Worm (Caenorhabditis elegans) whole organism, L1 larva: ENCODE measurements around the gene D1044.6.
A peak's percentile ranks its signal among the peaks of the same experiment; 100 is the strongest.

ENCODE experiments used
- C04F5.9 ChIP-seq: sonication (generic microtip); optimal IDR thresholded peaks from 2 replicates; lab custom pipeline; 2016; ENCODE audit warnings: missing genetic modification characterization, missing compliant biosample characterization
- C16A3.4 ChIP-seq: fragments of 150-350 bp; optimal IDR thresholded peaks from 2 replicates; lab custom pipeline; 2014; ENCODE audit warnings: missing biosample characterization, missing genetic modification characterization
- Y116A8C.19 ChIP-seq: sonication (generic microtip); optimal IDR thresholded peaks from 2 replicates; lab custom pipeline; 2016; ENCODE audit warnings: missing compliant biosample characterization, missing genetic modification characterization, borderline replicate concordance
- aly-2 ChIP-seq: fragments of 150-350 bp; optimal IDR thresholded peaks from 2 replicates; lab custom pipeline; 2014; ENCODE audit warnings: missing biosample characterization, missing genetic modification characterization
- blmp-1 ChIP-seq: fragments of 150-350 bp; optimal IDR thresholded peaks from 2 replicates; lab custom pipeline; 2014; ENCODE audit warnings: missing biosample characterization, missing genetic modification characterization
- ceh-63 ChIP-seq: fragments of 200-800 bp; sonication (Bioruptor generic); optimal IDR thresholded peaks from 2 replicates; lab custom pipeline; 2018; ENCODE audit warnings: mild to moderate bottlenecking, missing genetic modification characterization, missing compliant biosample characterization
- dpl-1 ChIP-seq, 3 experiments: fragments of 150-350 bp in 2 of 3; sonication (generic microtip) in 1 of 3; optimal IDR thresholded peaks; 2 replicates each; lab custom pipeline; 2014 to 2017; ENCODE audit warnings: missing biosample characterization in 3 of 3, missing genetic modification characterization in 3 of 3, missing genetic modification reagents in 3 of 3
- dsc-1 ChIP-seq: sonication (generic microtip); optimal IDR thresholded peaks from 2 replicates; lab custom pipeline; 2016; ENCODE audit warnings: mild to moderate bottlenecking, missing genetic modification characterization, missing compliant biosample characterization
- efl-1 ChIP-seq, 4 experiments: fragments of 150-350 bp; optimal IDR thresholded peaks in 3 of 4; peaks in 1 of 4; 1 replicate in 1 of 4; 2 replicates in 3 of 4; lab custom pipeline; 2014; ENCODE audit warnings: missing biosample characterization in 2 of 4, missing genetic modification characterization in 2 of 4, missing genetic modification reagents in 2 of 4
- efl-3 ChIP-seq: fragments of 200-800 bp; sonication (Bioruptor generic); optimal IDR thresholded peaks from 2 replicates; lab custom pipeline; 2018; ENCODE audit warnings: mild to moderate bottlenecking, missing genetic modification characterization, missing compliant biosample characterization
- egl-13 ChIP-seq: sonication (generic microtip); optimal IDR thresholded peaks from 2 replicates; lab custom pipeline; 2016; ENCODE audit warnings: missing genotype, missing genetic modification reagents, missing genetic modification characterization, missing compliant biosample characterization
- ets-5 ChIP-seq: fragments of 200-800 bp; sonication (Bioruptor generic); IDR thresholded peaks from 2 replicates; pipeline ENCODE4 v1.3.6; 2022; ENCODE audit warnings: missing genetic modification characterization, missing compliant biosample characterization
- fkh-10 ChIP-seq: sonication (generic microtip); optimal IDR thresholded peaks from 2 replicates; lab custom pipeline; 2017; ENCODE audit warnings: missing biosample characterization, missing genetic modification reagents, missing genetic modification characterization
- fkh-8 ChIP-seq: sonication (generic microtip); optimal IDR thresholded peaks from 2 replicates; lab custom pipeline; 2016; ENCODE audit warnings: mild to moderate bottlenecking, missing genetic modification characterization, missing compliant biosample characterization
- isw-1 ChIP-seq: fragments of 200-800 bp; sonication (Bioruptor generic); IDR thresholded peaks from 2 replicates; pipeline ENCODE4 v1.3.6; 2022; ENCODE audit warnings: missing genetic modification characterization, missing compliant biosample characterization
- jun-1 ChIP-seq: fragments of 150-350 bp; optimal IDR thresholded peaks from 2 replicates; lab custom pipeline; 2014; ENCODE audit warnings: missing biosample characterization, missing genetic modification reagents, missing genetic modification characterization
- lin-15B ChIP-seq: fragments of 150-350 bp; sonication (generic microtip); optimal IDR thresholded peaks from 3 replicates; lab custom pipeline; 2014; ENCODE audit warnings: missing biosample characterization, missing genetic modification characterization
- lin-35 ChIP-seq, 2 experiments: fragments of 150-350 bp; optimal IDR thresholded peaks; 2 replicates each; lab custom pipeline; 2014; ENCODE audit warnings: missing biosample characterization in 2 of 2, missing genetic modification characterization in 2 of 2, missing genetic modification reagents in 2 of 2
- lir-3 ChIP-seq: sonication (generic microtip); optimal IDR thresholded peaks from 2 replicates; lab custom pipeline; 2016; ENCODE audit warnings: mild to moderate bottlenecking, missing genetic modification characterization, moderate library complexity, missing compliant biosample characterization; ENCODE audit not compliant: poor library complexity
- lsy-2 ChIP-seq, 2 experiments: fragments of 150-350 bp; optimal IDR thresholded peaks; 2 replicates each; lab custom pipeline; 2014; ENCODE audit warnings: missing biosample characterization in 2 of 2, missing genetic modification characterization in 2 of 2
- mab-9 ChIP-seq: fragments of 200-800 bp; sonication (Bioruptor generic); IDR thresholded peaks from 2 replicates; pipeline ENCODE4 v1.3.6; 2022; ENCODE audit warnings: missing genetic modification reagents, missing genetic modification characterization, missing compliant biosample characterization
- mef-2 ChIP-seq: fragments of 150-350 bp; optimal IDR thresholded peaks from 2 replicates; lab custom pipeline; 2014; ENCODE audit warnings: missing biosample characterization, missing genetic modification characterization
- nhr-19 ChIP-seq: fragments of 200-800 bp; sonication (Bioruptor generic); conservative IDR thresholded peaks from 2 replicates; pipeline ENCODE4 v1.3.6; 2022; ENCODE audit warnings: missing genetic modification characterization, missing compliant biosample characterization
- nhr-28 ChIP-seq: fragments of 150-350 bp; optimal IDR thresholded peaks from 2 replicates; lab custom pipeline; 2014; ENCODE audit warnings: missing biosample characterization, missing genetic modification characterization
- nhr-77 ChIP-seq: fragments of 150-350 bp; optimal IDR thresholded peaks from 2 replicates; lab custom pipeline; 2014; ENCODE audit warnings: missing biosample characterization, missing genetic modification characterization
- skn-1 ChIP-seq: fragments of 150-350 bp; optimal IDR thresholded peaks from 2 replicates; lab custom pipeline; 2014; ENCODE audit warnings: missing biosample characterization, missing genetic modification characterization
- tbx-2 ChIP-seq: sonication (generic microtip); optimal IDR thresholded peaks from 2 replicates; lab custom pipeline; 2016; ENCODE audit warnings: missing genetic modification characterization, missing compliant biosample characterization
- xbp-1 ChIP-seq: sonication (generic microtip); optimal IDR thresholded peaks from 2 replicates; lab custom pipeline; 2016; ENCODE audit warnings: missing genetic modification characterization, missing compliant biosample characterization
- zag-1 ChIP-seq: fragments of 150-350 bp; optimal IDR thresholded peaks from 2 replicates; lab custom pipeline; 2014; ENCODE audit warnings: missing biosample characterization, missing genetic modification characterization
- zip-4 ChIP-seq: fragments of 200-800 bp; sonication (Bioruptor generic); optimal IDR thresholded peaks from 2 replicates; lab custom pipeline; 2018; ENCODE audit warnings: mild to moderate bottlenecking, missing genetic modification characterization, moderate library complexity, missing compliant biosample characterization
- ztf-11 ChIP-seq, 2 experiments: sonication (generic microtip); optimal IDR thresholded peaks; 2 replicates each; lab custom pipeline; 2016 to 2017; ENCODE audit warnings: missing genetic modification characterization in 2 of 2, missing biosample characterization in 1 of 2, missing compliant biosample characterization in 1 of 2

Gene D1044.6

DNA sequence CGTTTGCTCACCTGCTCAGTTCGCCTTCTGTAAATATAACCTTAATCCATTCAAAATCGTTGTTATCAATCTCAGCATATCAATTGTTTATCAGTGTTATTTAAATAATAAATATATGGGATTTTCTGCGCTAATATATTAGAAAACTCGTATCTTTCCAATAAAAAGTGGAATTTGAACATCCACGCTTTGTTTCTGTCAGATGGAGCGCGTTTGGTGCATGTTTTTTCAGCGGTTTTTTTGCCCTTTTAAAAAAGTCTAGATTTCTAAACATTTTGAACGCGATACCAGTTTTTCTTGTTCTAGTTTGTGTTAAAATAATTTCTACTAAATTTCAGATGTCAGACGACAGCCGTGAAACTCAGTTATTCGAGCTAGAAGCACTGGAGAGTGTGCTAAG, 43.9 kb upstream of the D1044.6 start, which contains the start of gene F56D2.2:
Gene F56D2.2 (plus strand): TSS at position 339 of the 400 bp plus-strand sequence.
- TF ChIP-seq Y116A8C.19 (tag; lab: Kevin White, UChicago) (no peak), dpl-1 (GFP tag; optimal IDR thresholded peaks at IDR 0.05; lab: Kevin White, UChicago) (peak; percentile 64 to 87 (median 77)), jun-1 (tag; lab: Kevin White, UChicago) (no peak), ets-5 (GFP tag; lab: Robert Waterston, UW) (no peak), lin-35 (GFP tag; optimal IDR thresholded peaks at IDR 0.05; lab: Kevin White, UChicago) (peak; percentile 71 to 91), tbx-2 (no peak), egl-13 (tag; lab: Kevin White, UChicago) (no peak), isw-1 (GFP tag; lab: Robert Waterston, UW) (no peak), lin-15B (tag; lab: Kevin White, UChicago) (peak; percentile 31), mab-9 (GFP tag; lab: Robert Waterston, UW) (no peak), lsy-2 (tag; optimal IDR thresholded peaks at IDR 0.05; lab: Kevin White, UChicago) (peak in 1 of 2 experiments; percentile 64), ceh-63 (GFP tag; lab: Kevin White, UChicago) (no peak), aly-2 (tag; lab: Kevin White, UChicago) (no peak), efl-1 (optimal IDR thresholded peaks at IDR 0.05; lab: Kevin White, UChicago) (peak; percentile 18 to 82), efl-1 (GFP tag; optimal IDR thresholded peaks at IDR 0.05 in 1 of 2; lab: Kevin White, UChicago) (peak; percentile 86 to 98), xbp-1 (tag; lab: Kevin White, UChicago) (no peak), zag-1 (tag; lab: Kevin White, UChicago) (no peak), nhr-28 (no peak)

DNA sequence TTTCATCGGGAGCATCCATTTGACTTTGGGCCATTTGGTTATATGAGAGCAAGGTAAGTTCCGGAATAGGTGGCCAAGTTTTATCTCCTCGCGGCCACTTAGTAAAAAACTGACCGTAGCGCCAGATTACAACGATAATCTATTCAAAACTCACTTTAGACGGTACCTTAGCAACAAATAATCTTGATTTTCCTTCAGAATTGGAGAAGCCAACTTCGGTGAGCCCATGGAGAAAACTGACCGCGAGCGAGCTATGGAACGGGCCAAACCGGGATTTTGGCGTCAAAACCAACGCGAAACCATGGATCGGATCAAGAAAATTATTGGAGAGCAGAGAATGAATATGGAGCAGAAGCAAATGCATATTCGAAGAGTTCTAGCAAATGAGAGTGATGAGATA, 42.7 kb upstream of the D1044.6 start:
- TF ChIP-seq efl-1 (optimal IDR thresholded peaks at IDR 0.05; lab: Kevin White, UChicago) (no peak), efl-1 (GFP tag; optimal IDR thresholded peaks at IDR 0.05 in 1 of 2; lab: Kevin White, UChicago) (peak in 1 of 2 experiments; percentile 82), blmp-1 (no peak)

DNA sequence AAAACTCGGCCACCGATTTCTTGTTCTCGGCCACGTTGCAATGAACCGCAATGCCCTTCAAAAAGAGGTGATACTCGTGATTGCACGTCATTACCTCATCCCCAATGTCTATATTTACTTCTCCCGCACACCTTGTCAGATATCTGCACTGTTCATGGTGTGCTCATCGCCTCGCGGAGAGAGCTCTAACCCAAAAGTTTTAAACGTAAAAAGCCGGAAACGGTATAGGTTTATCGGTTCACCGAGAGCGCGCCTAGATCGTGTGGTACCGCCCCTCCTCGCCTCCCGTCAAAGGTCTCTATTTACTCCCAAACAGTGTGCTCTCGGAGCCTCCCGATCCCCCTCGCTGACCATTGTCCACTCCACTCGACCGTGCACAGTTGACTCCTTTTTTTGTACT, 41.7 kb upstream of the D1044.6 start, which contains the start of gene F56D2.3:
Gene F56D2.3 (plus strand): TSS at position 301 of the 400 bp plus-strand sequence.
- TF ChIP-seq fkh-8 (tag; lab: Kevin White, UChicago) (no peak), dpl-1 (GFP tag; optimal IDR thresholded peaks at IDR 0.05; lab: Kevin White, UChicago) (no peak), blmp-1 (no peak), C04F5.9 (no peak), skn-1 (tag; lab: Kevin White, UChicago) (no peak), egl-13 (tag; lab: Kevin White, UChicago) (no peak), nhr-77 (tag; lab: Kevin White, UChicago) (no peak), efl-3 (GFP tag; lab: Kevin White, UChicago) (no peak), lsy-2 (tag; optimal IDR thresholded peaks at IDR 0.05; lab: Kevin White, UChicago) (no peak), ceh-63 (GFP tag; lab: Kevin White, UChicago) (no peak), isw-1 (GFP tag; lab: Robert Waterston, UW) (no peak)

DNA sequence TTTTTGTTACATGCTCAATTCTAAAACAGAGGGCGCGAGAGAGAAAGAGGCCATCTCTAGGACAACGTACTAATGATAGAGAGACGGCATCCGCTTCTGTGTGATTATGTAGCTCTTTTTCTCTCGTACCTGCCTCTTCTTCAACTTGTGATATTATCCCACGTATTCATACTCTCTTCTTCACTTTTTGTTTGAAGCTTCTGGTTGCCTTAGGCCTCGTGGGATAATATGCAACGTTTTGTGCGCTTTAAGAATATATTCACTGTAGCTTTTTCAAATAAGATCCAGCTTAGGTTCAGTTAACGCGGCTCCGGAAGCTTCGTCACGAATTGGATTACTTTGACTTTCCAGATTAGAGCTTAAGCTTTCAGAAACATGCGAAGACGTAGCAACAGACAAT, 39.8 kb upstream of the D1044.6 start, which contains the start of the genes F56D2.8 and uev-2:
Gene F56D2.8 (minus strand): TSS at position 101 of the 400 bp plus-strand sequence.
Gene uev-2 (plus strand): TSS at position 360 of the 400 bp plus-strand sequence.
- TF ChIP-seq fkh-8 (tag; lab: Kevin White, UChicago), result peak; percentile 57
- peak; percentile 25 for TF ChIP-seq dsc-1 (tag; lab: Kevin White, UChicago)
- TF ChIP-seq lir-3 (tag; lab: Kevin White, UChicago), result no peak

DNA sequence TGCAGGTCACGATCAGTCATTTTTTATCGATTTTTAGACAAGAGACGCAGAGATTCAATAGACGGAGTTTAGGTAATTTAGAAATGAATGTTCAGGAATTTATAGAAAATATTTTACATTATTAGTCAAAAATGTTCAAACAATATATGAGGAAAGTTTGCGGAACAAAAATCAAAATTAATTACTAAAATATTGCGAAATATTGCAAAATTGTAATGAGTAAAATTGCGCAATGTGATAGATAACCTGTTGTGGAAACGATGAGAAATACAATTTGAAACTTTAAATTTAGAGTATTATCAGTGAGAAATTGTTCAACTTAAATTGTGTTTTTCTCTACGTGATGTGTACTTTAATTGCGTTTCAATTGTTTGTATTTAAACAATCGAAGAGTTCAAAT, 38.1 kb upstream of the D1044.6 start, which contains the start of gene F56D2.5:
Gene F56D2.5 (minus strand): TSS at position 371 of the 400 bp plus-strand sequence.
- TF ChIP-seq skn-1 (tag; lab: Kevin White, UChicago) (peak; percentile 69), ztf-11 (tag; optimal IDR thresholded peaks at IDR 0.05; lab: Kevin White, UChicago) (no peak), nhr-19 (GFP tag; lab: Robert Waterston, UW) (no peak), fkh-10 (GFP tag; lab: Kevin White, UChicago) (no peak), zip-4 (GFP tag; lab: Kevin White, UChicago) (peak; percentile 90), mef-2 (no peak), lsy-2 (tag; optimal IDR thresholded peaks at IDR 0.05; lab: Kevin White, UChicago) (peak in 1 of 2 experiments; percentile 32), tbx-2 (no peak), efl-1 (optimal IDR thresholded peaks at IDR 0.05; lab: Kevin White, UChicago) (peak in 1 of 2 experiments; percentile 6), efl-1 (GFP tag; optimal IDR thresholded peaks at IDR 0.05 in 1 of 2; lab: Kevin White, UChicago) (no peak), C16A3.4 (tag; lab: Kevin White, UChicago) (no peak)
- TF ChIP-seq, all 84 proteins: peak for 4
